Fruit fly (Drosophila melanogaster): ENCODE results near the gene CG2694.

dm6 chrX:2740084-2740483 is 26.2 kb downstream of the CG2694 start, which contains the start of gene kirre:
- TF ChIP-seq fkh (GFP tag; optimal IDR thresholded peaks at IDR 0.05) (no peak), Lpt (GFP tag; optimal IDR thresholded peaks at IDR 0.05) (no peak), Blimp-1 (GFP tag; optimal IDR thresholded peaks at IDR 0.05) (no peak), CG11902 (GFP tag; optimal IDR thresholded peaks at IDR 0.05) (no peak)
